Fruit fly (Drosophila melanogaster): Measurements from ENCODE around the gene RpS2.

The RpS2 gene

dm6 chr2L:9938631-9939256 is 41.4 kb upstream of the RpS2 start, which contains the start of the genes Datp and CG4619 (continued):
- TF ChIP-seq fd85E (GFP tag; optimal IDR thresholded peaks at IDR 0.05) (no peak), Ets96B (tag; optimal IDR thresholded peaks at IDR 0.05) (peak; percentile 13), esn (GFP tag; optimal IDR thresholded peaks at IDR 0.05) (peak; percentile 58), CG1621 (tag; optimal IDR thresholded peaks at IDR 0.05) (no peak), eg (GFP tag; IDR thresholded peaks at IDR 0.05) (peak; percentile 56; the same call in 1 of the 3 replicates), Hr39 (GFP tag; optimal IDR thresholded peaks at IDR 0.05) (no peak), spab (GFP tag; optimal IDR thresholded peaks at IDR 0.05) (no peak), Lpt (GFP tag; optimal IDR thresholded peaks at IDR 0.05) (no peak), lz (GFP tag; optimal IDR thresholded peaks at IDR 0.05) (peak; percentile 42), acj6 (GFP tag; optimal IDR thresholded peaks at IDR 0.05) (no peak), salr (GFP tag; optimal IDR thresholded peaks at IDR 0.05) (no peak), CG32006 (GFP tag; optimal IDR thresholded peaks at IDR 0.05) (no peak), Gug (GFP tag; IDR thresholded peaks at IDR 0.05) (no peak), CG10631 (GFP tag; optimal IDR thresholded peaks at IDR 0.05) (no peak), Hr4 (GFP tag; optimal IDR thresholded peaks at IDR 0.05) (no peak)

dm6 chr2L:9937908-9938307 is 40.6 kb upstream of the RpS2 start, which contains the start of gene Arglu1:
Gene Arglu1 (minus strand): TSS chr2L:9938134.
- peak; percentile 9 for TF ChIP-seq CG31627 (GFP tag; optimal IDR thresholded peaks at IDR 0.05)
- peak; percentile 41 for TF ChIP-seq lz (GFP tag; optimal IDR thresholded peaks at IDR 0.05)
- TF ChIP-seq cyc (GFP tag; optimal IDR thresholded peaks at IDR 0.05) = peak; percentile 40
- peak; percentile 53; the same call in 2 of the 3 replicates for TF ChIP-seq CG6163 (GFP tag; IDR thresholded peaks at IDR 0.05)
- no peak for TF ChIP-seq net (GFP tag; optimal IDR thresholded peaks at IDR 0.05)

- TF ChIP-seq CG11902 (GFP tag; optimal IDR thresholded peaks at IDR 0.05) (no peak), Lpt (GFP tag; optimal IDR thresholded peaks at IDR 0.05) (no peak), Blimp-1 (GFP tag; optimal IDR thresholded peaks at IDR 0.05) (no peak), CG31627 (GFP tag; optimal IDR thresholded peaks at IDR 0.05) (no peak), Hr39 (GFP tag; optimal IDR thresholded peaks at IDR 0.05) (no peak), Met (GFP tag; optimal IDR thresholded peaks at IDR 0.05) (no peak), Eip75B (GFP tag; optimal IDR thresholded peaks at IDR 0.05) (no peak), CG10631 (GFP tag; optimal IDR thresholded peaks at IDR 0.05) (no peak), CG8632 (GFP tag; optimal IDR thresholded peaks at IDR 0.05) (no peak), fkh (GFP tag; optimal IDR thresholded peaks at IDR 0.05) (no peak), fd59A (GFP tag; optimal IDR thresholded peaks at IDR 0.05) (no peak), salr (GFP tag; optimal IDR thresholded peaks at IDR 0.05) (no peak), CG16779 (tag; optimal IDR thresholded peaks at IDR 0.05) (no peak), CG1621 (tag; optimal IDR thresholded peaks at IDR 0.05) (no peak), net (GFP tag; optimal IDR thresholded peaks at IDR 0.05) (no peak)
Observed at dm6 chr2L:9933063-9933462, 35.7 kb upstream of the RpS2 start, which contains the start of gene Cpr30F. Gene Cpr30F (minus strand): TSS chr2L:9933163.

dm6 chr2L:9930280-9930679 is 32.9 kb upstream of the RpS2 start, which contains the start of gene CG42367:
Gene CG42367 (plus strand): TSS chr2L:9930580.
- no peak for TF ChIP-seq CG34406 (GFP tag; optimal IDR thresholded peaks at IDR 0.05)
- no peak for TF ChIP-seq net (GFP tag; optimal IDR thresholded peaks at IDR 0.05)
- TF ChIP-seq CG4318 (GFP tag; optimal IDR thresholded peaks at IDR 0.05) = no peak
- no peak for TF ChIP-seq Sox14 (GFP tag; optimal IDR thresholded peaks at IDR 0.05)
- no peak for TF ChIP-seq CG15336 (GFP tag; IDR thresholded peaks at IDR 0.05)
- TF ChIP-seq CG11294 (GFP tag; IDR thresholded peaks at IDR 0.05) = no peak

dm6 chr2L:9924765-9925164 is 27.4 kb upstream of the RpS2 start, which contains the start of the genes TbCMF46 and CG42366:
Gene TbCMF46 (minus strand): TSS chr2L:9924865.
Gene CG42366 (plus strand): TSS chr2L:9925161.
- TF ChIP-seq Gug (GFP tag; IDR thresholded peaks at IDR 0.05) = no peak
- TF ChIP-seq esn (GFP tag; optimal IDR thresholded peaks at IDR 0.05) = no peak
- no peak for TF ChIP-seq dsx (GFP tag; optimal IDR thresholded peaks at IDR 0.05; ENCODE audit: poor library complexity, severe bottlenecking)
- TF ChIP-seq Blimp-1 (GFP tag; optimal IDR thresholded peaks at IDR 0.05) = no peak
- TF ChIP-seq Ets21C (GFP tag; optimal IDR thresholded peaks at IDR 0.05) = no peak
- no peak for TF ChIP-seq ss (GFP tag; optimal IDR thresholded peaks at IDR 0.05)
- no peak for TF ChIP-seq CG10669 (GFP tag; optimal IDR thresholded peaks at IDR 0.05)
- no peak for TF ChIP-seq svp (GFP tag)
- no peak for TF ChIP-seq spab (GFP tag; optimal IDR thresholded peaks at IDR 0.05)
- no peak for TF ChIP-seq CG11762 (GFP tag; optimal IDR thresholded peaks at IDR 0.05; ENCODE audit: insufficient read depth)
- no peak for TF ChIP-seq OdsH (GFP tag; optimal IDR thresholded peaks at IDR 0.05)
- TF ChIP-seq CG6276 (GFP tag; optimal IDR thresholded peaks at IDR 0.05) = no peak
- no peak for TF ChIP-seq CG6163 (GFP tag; IDR thresholded peaks at IDR 0.05)
- no peak for TF ChIP-seq CG34406 (GFP tag; optimal IDR thresholded peaks at IDR 0.05)
- no peak for TF ChIP-seq lz (GFP tag; optimal IDR thresholded peaks at IDR 0.05)
- TF ChIP-seq Hr38 (GFP tag; optimal IDR thresholded peaks at IDR 0.05) = no peak
- TF ChIP-seq CG8119 (GFP tag; IDR thresholded peaks at IDR 0.05) = no peak
- TF ChIP-seq Eip93F (GFP tag; optimal IDR thresholded peaks at IDR 0.05) = no peak
- TF ChIP-seq CG11294 (GFP tag; IDR thresholded peaks at IDR 0.05) = no peak

All from whole organism, prepupa.